Fruit fly (Drosophila melanogaster) whole organism, embryonic: ENCODE measurements around the gene Nmdar2.

Experiments
- BtbVII ChIP-seq: fragments of 200-800 bp; sonication (Bioruptor generic); optimal IDR thresholded peaks from 3 replicates; lab custom pipeline; 2017; ENCODE audit warnings: missing biosample characterization, mild to moderate bottlenecking, missing genetic modification characterization
- CG10431 ChIP-seq: fragments of 200-800 bp; sonication (Bioruptor generic); optimal IDR thresholded peaks from 3 replicates; lab custom pipeline; 2018; ENCODE audit warnings: missing biosample characterization, mild to moderate bottlenecking, missing genetic modification characterization
- CG11504 ChIP-seq: fragments of 200-800 bp; sonication (Bioruptor generic); optimal IDR thresholded peaks from 3 replicates; lab custom pipeline; 2019; ENCODE audit warnings: missing biosample characterization, mild to moderate bottlenecking, missing genetic modification characterization, moderate library complexity
- CG12071 ChIP-seq: fragments of 200-800 bp; sonication (Bioruptor generic); optimal IDR thresholded peaks from 3 replicates; lab custom pipeline; 2018; ENCODE audit warnings: missing biosample characterization, mild to moderate bottlenecking, missing genetic modification characterization
- CG12219 ChIP-seq: fragments of 200-800 bp; sonication (Bioruptor generic); optimal IDR thresholded peaks from 3 replicates; lab custom pipeline; 2018; ENCODE audit warnings: missing biosample characterization, mild to moderate bottlenecking, missing genetic modification characterization
- CG13123 ChIP-seq: fragments of 200-800 bp; sonication (Bioruptor generic); optimal IDR thresholded peaks from 2 replicates; lab custom pipeline; 2016; ENCODE audit warnings: missing biosample characterization, missing genetic modification characterization
- CG16863 ChIP-seq: fragments of 200-800 bp; sonication (Bioruptor generic); optimal IDR thresholded peaks from 3 replicates; lab custom pipeline; 2016; ENCODE audit warnings: missing biosample characterization, missing genetic modification characterization
- CG17568 ChIP-seq: fragments of 200-800 bp; sonication (Bioruptor generic); optimal IDR thresholded peaks from 2 replicates; lab custom pipeline; 2018; ENCODE audit warnings: missing biosample characterization, mild to moderate bottlenecking, missing genetic modification characterization, moderate library complexity
- CG18599 ChIP-seq: fragments of 200-800 bp; sonication (Bioruptor generic); optimal IDR thresholded peaks from 3 replicates; lab custom pipeline; 2017; ENCODE audit warnings: missing biosample characterization, missing genetic modification characterization, mild to moderate bottlenecking, moderate library complexity, missing genetic modification reagents
- CG2678 ChIP-seq: fragments of 200-800 bp; sonication (Bioruptor generic); optimal IDR thresholded peaks from 3 replicates; lab custom pipeline; 2019; ENCODE audit warnings: missing biosample characterization, mild to moderate bottlenecking, missing genetic modification characterization, moderate library complexity
- CG2889 ChIP-seq: fragments of 200-800 bp; sonication (Bioruptor generic); IDR thresholded peaks from 3 replicates; pipeline ENCODE4 v1.3.6; 2022; ENCODE audit warnings: missing biosample characterization, missing genetic modification characterization
- CG33213 ChIP-seq: fragments of 200-800 bp; sonication (Bioruptor generic); optimal IDR thresholded peaks from 3 replicates; lab custom pipeline; 2016; ENCODE audit warnings: missing biosample characterization, missing genetic modification characterization
- CG34224 ChIP-seq: fragments of 200-800 bp; sonication (Bioruptor generic); IDR thresholded peaks from 3 replicates; pipeline ENCODE4 v1.3.6; 2022; ENCODE audit warnings: missing biosample characterization, missing genetic modification characterization; ENCODE audit not compliant: partially characterized antibody
- CG6791 ChIP-seq: fragments of 200-800 bp; sonication (Bioruptor generic); IDR thresholded peaks from 3 replicates; pipeline ENCODE4 v1.3.6; 2022; ENCODE audit warnings: missing biosample characterization, missing genetic modification characterization; ENCODE audit not compliant: partially characterized antibody
- CG7372 ChIP-seq: fragments of 200-800 bp; sonication (Bioruptor generic); IDR thresholded peaks from 2 replicates; pipeline ENCODE4 v1.3.6; 2022; ENCODE audit warnings: missing biosample characterization, missing genetic modification characterization
- CG7786 ChIP-seq: fragments of 200-800 bp; sonication (Bioruptor generic); optimal IDR thresholded peaks from 2 replicates; lab custom pipeline; 2016; ENCODE audit warnings: missing biosample characterization, missing genetic modification characterization
- CG8281 ChIP-seq: fragments of 200-800 bp; sonication (Bioruptor generic); optimal IDR thresholded peaks from 2 replicates; lab custom pipeline; 2018; ENCODE audit warnings: missing biosample characterization, mild to moderate bottlenecking, missing genetic modification characterization, moderate library complexity
- CG8290 ChIP-seq, 3 experiments: fragments of 200-800 bp; sonication (Bioruptor generic); optimal IDR thresholded peaks; 2 replicates each; lab custom pipeline; 2016 to 2019; ENCODE audit warnings: missing biosample characterization in 3 of 3, missing genetic modification characterization in 3 of 3, mild to moderate bottlenecking in 2 of 3, moderate library complexity in 1 of 3
- CG8924 ChIP-seq: fragments of 200-800 bp; optimal IDR thresholded peaks from 3 replicates; lab custom pipeline; 2019; ENCODE audit warnings: missing biosample characterization, mild to moderate bottlenecking, missing genetic modification characterization, moderate library complexity
- CG9817 ChIP-seq: fragments of 200-800 bp; sonication (Bioruptor generic); optimal IDR thresholded peaks from 2 replicates; lab custom pipeline; 2018; ENCODE audit warnings: missing biosample characterization, mild to moderate bottlenecking, missing genetic modification characterization, moderate library complexity
- Dp ChIP-seq: fragments of 200-800 bp; sonication (Bioruptor generic); optimal IDR thresholded peaks from 2 replicates; lab custom pipeline; 2018; ENCODE audit warnings: missing biosample characterization, mild to moderate bottlenecking, missing genetic modification characterization, moderate library complexity
- Eip74EF ChIP-seq, 2 experiments: fragments of 200-800 bp in 1 of 2; fragments of >200 bp in 1 of 2; sonication (Bioruptor generic) in 1 of 2; optimal IDR thresholded peaks; 2 replicates each; lab custom pipeline; 2017 to 2019; ENCODE audit warnings: missing biosample characterization in 2 of 2, missing genetic modification characterization in 2 of 2, mild to moderate bottlenecking in 1 of 2, moderate library complexity in 1 of 2
- Fer1 ChIP-seq: fragments of 200-800 bp; sonication (Bioruptor generic); optimal IDR thresholded peaks from 2 replicates; lab custom pipeline; 2017; ENCODE audit warnings: missing biosample characterization, mild to moderate bottlenecking, missing genetic modification characterization
- HLHmδ ChIP-seq: fragments of 200-800 bp; sonication (Bioruptor generic); optimal IDR thresholded peaks from 2 replicates; lab custom pipeline; 2018; ENCODE audit warnings: missing biosample characterization, mild to moderate bottlenecking, missing genetic modification characterization, moderate library complexity
- Hand ChIP-seq: fragments of 200-800 bp; sonication (Bioruptor generic); optimal IDR thresholded peaks from 2 replicates; lab custom pipeline; 2017; ENCODE audit warnings: mild to moderate bottlenecking, missing biosample characterization, missing genetic modification reagents, missing genetic modification characterization
- Hey ChIP-seq: fragments of 200-800 bp; sonication (Bioruptor generic); optimal IDR thresholded peaks from 3 replicates; lab custom pipeline; 2018; ENCODE audit warnings: missing biosample characterization, mild to moderate bottlenecking, missing genetic modification characterization
- HmgD ChIP-seq: fragments of 200-800 bp; sonication (Bioruptor generic); optimal IDR thresholded peaks from 3 replicates; lab custom pipeline; 2016; ENCODE audit warnings: missing biosample characterization, missing genetic modification characterization
- Hmr ChIP-seq: fragments of 200-800 bp; sonication (Bioruptor generic); optimal IDR thresholded peaks from 3 replicates; lab custom pipeline; 2017; ENCODE audit warnings: mild to moderate bottlenecking, missing biosample characterization, missing genetic modification reagents, missing genetic modification characterization
- Hr78 ChIP-seq, 2 experiments: fragments of 200-800 bp in 1 of 2; fragments of >200 bp in 1 of 2; sonication (Bioruptor generic) in 1 of 2; optimal IDR thresholded peaks; 2 replicates each; lab custom pipeline; 2017 to 2019; ENCODE audit warnings: missing biosample characterization in 2 of 2, missing genetic modification characterization in 2 of 2, mild to moderate bottlenecking in 1 of 2, moderate library complexity in 1 of 2
- Neu2 ChIP-seq: fragments of 200-800 bp; sonication (Bioruptor generic); optimal IDR thresholded peaks from 3 replicates; lab custom pipeline; 2016; ENCODE audit warnings: missing biosample characterization, missing genetic modification characterization, borderline replicate concordance
- Nf-YC ChIP-seq: fragments of 200-800 bp; optimal IDR thresholded peaks from 3 replicates; lab custom pipeline; 2019; ENCODE audit warnings: missing biosample characterization, mild to moderate bottlenecking, missing genetic modification characterization, moderate library complexity
- PHDP ChIP-seq: fragments of 200-800 bp; sonication (Bioruptor generic); optimal IDR thresholded peaks from 3 replicates; lab custom pipeline; 2018; ENCODE audit warnings: missing biosample characterization, mild to moderate bottlenecking, missing genetic modification characterization, moderate library complexity
- Ptx1 ChIP-seq: fragments of 200-800 bp; sonication (Bioruptor generic); IDR thresholded peaks from 2 replicates; pipeline ENCODE4 v1.3.6; 2022; ENCODE audit warnings: missing biosample characterization, missing genetic modification characterization
- Sox100B ChIP-seq: fragments of 200-800 bp; sonication (Bioruptor generic); optimal IDR thresholded peaks from 3 replicates; lab custom pipeline; 2018; ENCODE audit warnings: missing biosample characterization, mild to moderate bottlenecking, missing genetic modification characterization
- ab ChIP-seq: fragments of 200-800 bp; sonication (Bioruptor generic); optimal IDR thresholded peaks from 2 replicates; lab custom pipeline; 2016; ENCODE audit warnings: missing biosample characterization, missing genetic modification characterization
- amos ChIP-seq: fragments of 200-800 bp; sonication (Bioruptor generic); IDR thresholded peaks from 2 replicates; pipeline ENCODE4 v1.3.6; 2022; ENCODE audit warnings: missing biosample characterization, missing genetic modification characterization; ENCODE audit not compliant: partially characterized antibody
- bigmax ChIP-seq: fragments of 200-800 bp; sonication (Bioruptor generic); optimal IDR thresholded peaks from 2 replicates; lab custom pipeline; 2018; ENCODE audit warnings: missing biosample characterization, mild to moderate bottlenecking, missing genetic modification characterization
- chif ChIP-seq, 2 experiments: fragments of 200-800 bp; sonication (Bioruptor generic); optimal IDR thresholded peaks; 3 replicates each; lab custom pipeline; 2016; ENCODE audit warnings: missing biosample characterization in 2 of 2, missing genetic modification characterization in 2 of 2
- crol ChIP-seq: fragments of 200-800 bp; sonication (Bioruptor generic); IDR thresholded peaks from 2 replicates; pipeline ENCODE4 v1.3.6; 2022; ENCODE audit warnings: missing biosample characterization, missing genetic modification characterization
- dpn ChIP-seq, 2 experiments: fragments of 200-800 bp; sonication (Bioruptor generic); optimal IDR thresholded peaks; 3 replicates each; lab custom pipeline; 2016; ENCODE audit warnings: missing biosample characterization in 2 of 2, missing genetic modification characterization in 2 of 2
- exex ChIP-seq: fragments of 200-800 bp; sonication (Bioruptor generic); optimal IDR thresholded peaks from 4 replicates; lab custom pipeline; 2018; ENCODE audit warnings: missing biosample characterization, mild to moderate bottlenecking, missing genetic modification characterization, moderate library complexity
- eyg ChIP-seq: fragments of 200-800 bp; sonication (Bioruptor generic); optimal IDR thresholded peaks from 3 replicates; lab custom pipeline; 2016; ENCODE audit warnings: missing biosample characterization, missing genetic modification characterization
- lilli ChIP-seq: fragments of 200-800 bp; sonication (Bioruptor generic); optimal IDR thresholded peaks from 3 replicates; lab custom pipeline; 2016; ENCODE audit warnings: missing biosample characterization, missing genetic modification characterization
- lola ChIP-seq, 3 experiments: fragments of >200 bp in 2 of 3; fragments of 200-800 bp in 1 of 3; sonication (Bioruptor generic) in 1 of 3; optimal IDR thresholded peaks; 2 replicates each; lab custom pipeline; 2017 to 2019; ENCODE audit warnings: missing biosample characterization in 3 of 3, missing genetic modification characterization in 3 of 3, mild to moderate bottlenecking in 1 of 3, moderate library complexity in 1 of 3
- maf-S ChIP-seq: fragments of 200-800 bp; sonication (Bioruptor generic); optimal IDR thresholded peaks from 2 replicates; lab custom pipeline; 2016; ENCODE audit warnings: missing biosample characterization, missing genetic modification characterization
- org-1 ChIP-seq: fragments of 200-800 bp; sonication (Bioruptor generic); optimal IDR thresholded peaks from 2 replicates; lab custom pipeline; 2017; ENCODE audit warnings: missing biosample characterization, missing genetic modification characterization
- trh ChIP-seq: fragments of 200-800 bp; sonication (Bioruptor generic); optimal IDR thresholded peaks from 2 replicates; lab custom pipeline; 2016; ENCODE audit warnings: missing biosample characterization, missing genetic modification characterization
- vfl ChIP-seq: fragments of 200-800 bp; sonication (Bioruptor generic); optimal IDR thresholded peaks from 2 replicates; lab custom pipeline; 2016; ENCODE audit warnings: missing biosample characterization, missing genetic modification characterization

Nmdar2 gene

DNA sequence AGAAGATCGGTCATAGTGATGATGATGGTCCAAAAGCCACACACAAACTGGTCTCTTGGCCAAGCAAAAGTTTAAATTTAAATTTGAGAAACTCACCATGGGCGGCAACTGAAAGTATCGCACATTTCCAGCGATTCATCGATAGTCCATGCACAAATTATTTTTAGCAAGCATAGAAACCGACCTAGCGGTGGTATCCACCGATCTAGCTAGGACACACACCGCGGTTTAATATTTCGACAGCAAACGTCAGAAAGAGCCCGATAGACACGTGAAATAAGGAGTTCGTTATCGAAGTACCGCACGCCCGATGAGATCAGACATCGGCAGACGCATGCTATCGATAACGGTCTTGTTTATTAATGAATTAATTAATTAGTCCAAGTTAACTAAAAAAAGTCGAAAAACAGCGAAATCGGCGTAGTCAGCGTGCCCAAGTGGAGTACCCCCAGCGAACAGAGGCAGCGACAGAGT lies 5.2 kb upstream of the Nmdar2 start, which contains the start of gene CG14795 (continued):
- peak; percentile 97 for TF ChIP-seq CG6791
- TF ChIP-seq CG16863 (GFP tag; lab: Kevin White, UChicago), result no peak
- no peak for TF ChIP-seq vfl (GFP tag; lab: Kevin White, UChicago)
- no peak for TF ChIP-seq CG13123 (GFP tag; lab: Kevin White, UChicago)
- TF ChIP-seq CG2889, result no peak
- TF ChIP-seq Fer1 (GFP tag; lab: Kevin White, UChicago), result peak; percentile 41
- no peak for TF ChIP-seq Sox100B (GFP tag; lab: Kevin White, UChicago)
- no peak for TF ChIP-seq CG12071
- TF ChIP-seq CG9817 (tag; lab: Kevin White, UChicago), result peak; percentile 37
- no peak for TF ChIP-seq Hr78 (GFP tag; optimal IDR thresholded peaks at IDR 0.05; lab: Kevin White, UChicago)
- no peak for TF ChIP-seq CG7372 (GFP tag; lab: Robert Waterston, UW)
- peak; percentile 41 for TF ChIP-seq bigmax (GFP tag; lab: Kevin White, UChicago)
- peak in 1 of 3 experiments; percentile 20 for TF ChIP-seq lola (GFP tag; optimal IDR thresholded peaks at IDR 0.05; lab: Kevin White, UChicago)
- no peak for TF ChIP-seq CG12219 (GFP tag; lab: Kevin White, UChicago)
- peak; percentile 96 for TF ChIP-seq CG34224 (GFP tag; lab: Robert Waterston, UW)
- no peak for TF ChIP-seq Eip74EF (GFP tag; optimal IDR thresholded peaks at IDR 0.05; lab: Kevin White, UChicago)
- peak; percentile 60 for TF ChIP-seq CG8924 (tag; lab: Kevin White, UChicago)
- no peak for TF ChIP-seq CG18599 (GFP tag; lab: Kevin White, UChicago)
- no peak for TF ChIP-seq HLHmδ
- no peak for TF ChIP-seq Neu2 (GFP tag; lab: Kevin White, UChicago)
- peak; percentile 47 for TF ChIP-seq lilli (GFP tag; lab: Kevin White, UChicago)
- peak; percentile 80 for TF ChIP-seq CG33213 (GFP tag; lab: Kevin White, UChicago)
- peak in 1 of 2 experiments; percentile 2 for TF ChIP-seq chif (GFP tag; optimal IDR thresholded peaks at IDR 0.05; lab: Kevin White, UChicago)
- TF ChIP-seq CG17568 (GFP tag; lab: Kevin White, UChicago), result no peak
- peak; percentile 58 for TF ChIP-seq Nf-YC
- TF ChIP-seq Ptx1, result peak; percentile 26; the same call in 1 of the 2 replicates
- peak; percentile 94 for TF ChIP-seq Dp (GFP tag; lab: Kevin White, UChicago)
- TF ChIP-seq Hmr (GFP tag; lab: Kevin White, UChicago), result peak; percentile 80
- peak; percentile 27 for TF ChIP-seq PHDP (tag; lab: Kevin White, UChicago)
- peak; percentile 13 for TF ChIP-seq CG2678
- peak; percentile 39 to 43 for TF ChIP-seq dpn (GFP tag; optimal IDR thresholded peaks at IDR 0.05; lab: Kevin White, UChicago)
- TF ChIP-seq crol (GFP tag; lab: Robert Waterston, UW), result no peak
- TF ChIP-seq maf-S, result no peak
- no peak for TF ChIP-seq CG8290 (GFP tag; optimal IDR thresholded peaks at IDR 0.05; lab: Kevin White, UChicago)
- peak in 1 of 2 experiments; percentile 81 for TF ChIP-seq CG8290 (tag; optimal IDR thresholded peaks at IDR 0.05; lab: Kevin White, UChicago)
- no peak for TF ChIP-seq org-1 (GFP tag; lab: Kevin White, UChicago)
- TF ChIP-seq ab, result no peak
- no peak for TF ChIP-seq trh (GFP tag; lab: Kevin White, UChicago)
- TF ChIP-seq CG7786 (GFP tag; lab: Kevin White, UChicago), result peak; percentile 20
- peak; percentile 0 for TF ChIP-seq Hey
- TF ChIP-seq amos (GFP tag; lab: Robert Waterston, UW), result peak; percentile 97
- TF ChIP-seq CG11504 (tag; lab: Kevin White, UChicago), result peak; percentile 37
- TF ChIP-seq BtbVII (GFP tag; lab: Kevin White, UChicago), result no peak
- TF ChIP-seq eyg (GFP tag; lab: Kevin White, UChicago), result no peak
- no peak for TF ChIP-seq CG10431 (GFP tag; lab: Kevin White, UChicago)
- no peak for TF ChIP-seq CG8281 (tag; lab: Kevin White, UChicago)
- no peak for TF ChIP-seq Hand (GFP tag; lab: Kevin White, UChicago)
- TF ChIP-seq HmgD, result peak; percentile 84
- TF ChIP-seq exex (tag; lab: Kevin White, UChicago), result peak; percentile 31
